Fruit fly (Drosophila melanogaster): ENCODE results near the gene RpL30.

DNA sequence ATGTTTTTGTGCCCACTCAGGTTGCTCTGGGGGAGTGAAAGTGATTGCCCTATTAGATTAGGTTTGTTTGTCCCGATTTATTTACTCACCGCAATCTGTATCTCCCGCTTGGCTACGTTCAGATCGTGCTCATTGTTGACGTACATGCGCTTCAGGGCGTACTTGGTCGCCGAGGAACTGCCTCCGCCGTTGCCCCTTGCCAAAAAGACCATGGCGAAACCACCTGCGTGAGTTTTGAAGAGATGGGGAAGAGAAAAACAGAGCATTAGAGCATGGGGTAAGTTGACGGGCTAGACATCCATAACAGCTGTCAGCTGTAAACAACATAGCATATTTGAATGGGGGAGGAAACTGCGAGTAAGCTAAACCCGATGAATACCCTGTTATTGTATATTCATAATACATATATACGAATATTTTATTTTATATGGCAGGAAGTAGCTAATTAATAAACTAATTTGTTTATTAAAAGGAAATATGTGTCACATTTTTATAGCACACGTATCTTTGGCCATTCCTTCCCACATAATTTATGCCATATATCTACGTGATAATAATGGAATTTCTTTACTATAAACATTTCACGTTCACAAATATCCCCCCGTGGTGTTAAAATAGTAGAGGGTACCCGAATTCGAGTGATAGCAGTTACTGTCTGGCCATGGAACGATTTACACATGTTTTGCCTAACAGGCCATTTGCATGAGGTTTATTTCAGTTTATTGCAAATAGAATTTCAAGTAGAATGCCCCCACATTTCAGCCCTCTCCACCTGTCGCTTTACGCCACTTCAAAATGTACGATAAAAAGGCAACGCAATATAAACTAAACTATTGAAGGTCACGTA lies 43.5 kb downstream of the RpL30 start:
- TF ChIP-seq psq (optimal IDR thresholded peaks at IDR 0.05) (no peak), Myc (optimal IDR thresholded peaks at IDR 0.05) (no peak), insv (optimal IDR thresholded peaks at IDR 0.05) (no peak)
